Worm (Caenorhabditis elegans) whole organism, L3 larva: Measurements from ENCODE around the gene cept-2.

Source experiments
- egl-27 ChIP-seq: sonication (generic microtip); optimal IDR thresholded peaks from 4 replicates; lab custom pipeline; 2017; ENCODE audit warnings: missing biosample characterization, missing genetic modification reagents, missing genetic modification characterization
- fos-1 ChIP-seq: fragments of 150-350 bp; optimal IDR thresholded peaks from 2 replicates; lab custom pipeline; 2014; ENCODE audit warnings: missing biosample characterization, missing genetic modification characterization
- lin-15B ChIP-seq: fragments of 150-350 bp; optimal IDR thresholded peaks from 2 replicates; lab custom pipeline; 2014; ENCODE audit warnings: missing biosample characterization, missing genetic modification characterization
- nhr-25 ChIP-seq: sonication (generic microtip); optimal IDR thresholded peaks from 2 replicates; lab custom pipeline; 2017; ENCODE audit warnings: missing biosample characterization, missing genetic modification characterization
- nhr-76 ChIP-seq: fragments of 150-350 bp; sonication (generic microtip); optimal IDR thresholded peaks from 5 replicates; lab custom pipeline; 2014; ENCODE audit warnings: missing biosample characterization, missing genetic modification characterization
- pha-4 ChIP-seq: fragments of 150-350 bp; optimal IDR thresholded peaks from 2 replicates; lab custom pipeline; 2014; ENCODE audit warnings: missing biosample characterization, missing genetic modification reagents, missing genetic modification characterization
- pqm-1 ChIP-seq: fragments of 150-350 bp; optimal IDR thresholded peaks from 2 replicates; lab custom pipeline; 2017; ENCODE audit warnings: missing biosample characterization, missing genetic modification characterization, inconsistent platforms
- skn-1 ChIP-seq: fragments of 150-350 bp; optimal IDR thresholded peaks from 2 replicates; lab custom pipeline; 2014; ENCODE audit warnings: missing biosample characterization, missing genetic modification characterization
- snpc-4 ChIP-seq: fragments of 150-350 bp; optimal IDR thresholded peaks from 2 replicates; lab custom pipeline; 2014; ENCODE audit warnings: missing biosample characterization, missing genetic modification characterization
- unc-62 ChIP-seq: fragments of 150-350 bp; sonication (generic microtip); optimal IDR thresholded peaks from 4 replicates; lab custom pipeline; 2014; ENCODE audit warnings: missing biosample characterization, missing genetic modification reagents, missing genetic modification characterization
- ztf-4 ChIP-seq: fragments of 150-350 bp; optimal IDR thresholded peaks from 2 replicates; lab custom pipeline; 2014; ENCODE audit warnings: missing biosample characterization, missing genetic modification characterization

- no peak for TF ChIP-seq pqm-1 (tag; lab: Kevin White, UChicago)
- TF ChIP-seq nhr-25 (tag; lab: Kevin White, UChicago): no peak
- TF ChIP-seq snpc-4 (tag; lab: Kevin White, UChicago): no peak
- no peak for TF ChIP-seq fos-1
- no peak for TF ChIP-seq lin-15B (tag; lab: Kevin White, UChicago)
- no peak for TF ChIP-seq pha-4 (tag; lab: Kevin White, UChicago)
- no peak for TF ChIP-seq egl-27 (tag; lab: Kevin White, UChicago)
- TF ChIP-seq skn-1 (tag; lab: Kevin White, UChicago): no peak
- TF ChIP-seq nhr-76 (tag; lab: Kevin White, UChicago): no peak
- TF ChIP-seq unc-62 (GFP tag; lab: Kevin White, UChicago): no peak
- no peak for TF ChIP-seq ztf-4 (tag; lab: Kevin White, UChicago)
Measured at ce11 chrV:14312695-14313094, 34.9 kb upstream of the cept-2 start, which contains the start of gene F14D7.8.
